Fruit fly (Drosophila melanogaster): ENCODE data around the gene CG3857.
A peak's percentile ranks its signal among the peaks of the same experiment; 100 is the strongest.

CG3857 gene

dm6 chrX:1922765-1923501 lies 16.9 kb downstream of the CG3857 start, which contains the start of the genes eIF2Bepsilon and Ocrl (continued):
- peak; percentile 50 for TF ChIP-seq Dref (GFP tag; IDR thresholded peaks at IDR 0.05)
- peak; percentile 87 for TF ChIP-seq cg (GFP tag; optimal IDR thresholded peaks at IDR 0.05)
- no peak for TF ChIP-seq H2.0 (GFP tag; IDR thresholded peaks at IDR 0.05)
- no peak for TF ChIP-seq CG11504 (tag; optimal IDR thresholded peaks at IDR 0.05)
- TF ChIP-seq gro (GFP tag; optimal IDR thresholded peaks at IDR 0.05) = peak; percentile 42
- no peak for TF ChIP-seq CG6689 (GFP tag; IDR thresholded peaks at IDR 0.05)
- TF ChIP-seq chinmo (GFP tag; IDR thresholded peaks at IDR 0.05; ENCODE audit: partially characterized antibody) = 0 out of 4 replicates have a peak, but pooled peaks have one; percentile 58
- TF ChIP-seq Stat92E (GFP tag; optimal IDR thresholded peaks at IDR 0.05) = peak in 1 of 3 experiments; percentile 6
- TF ChIP-seq NfI (GFP tag; optimal IDR thresholded peaks at IDR 0.05) = no peak
- TF ChIP-seq hb (GFP tag; IDR thresholded peaks at IDR 0.05; ENCODE audit: partially characterized antibody) = no peak
- no peak for TF ChIP-seq Drgx (GFP tag; IDR thresholded peaks at IDR 0.05)
- no peak for TF ChIP-seq Abd-B (GFP tag; optimal IDR thresholded peaks at IDR 0.05)
- TF ChIP-seq prd (optimal IDR thresholded peaks at IDR 0.05) = no peak
- no peak for TF ChIP-seq prd (GFP tag; IDR thresholded peaks at IDR 0.05)
- no peak for TF ChIP-seq Trl (optimal IDR thresholded peaks at IDR 0.05)
- TF ChIP-seq Trl (GFP tag; optimal IDR thresholded peaks at IDR 0.05) = no peak
- TF ChIP-seq dm (GFP tag; optimal IDR thresholded peaks at IDR 0.05) = peak; percentile 55
- peak; percentile 98 for TF ChIP-seq pzg (GFP tag; optimal IDR thresholded peaks at IDR 0.05)
- TF ChIP-seq toy (GFP tag; IDR thresholded peaks at IDR 0.05) = no peak
- TF ChIP-seq CG3407 (GFP tag; optimal IDR thresholded peaks at IDR 0.05) = no peak
- peak; percentile 41; the same call in 1 of the 2 replicates for TF ChIP-seq bbx (GFP tag; IDR thresholded peaks at IDR 0.05; ENCODE audit: partially characterized antibody)
- TF ChIP-seq esg (GFP tag; conservative IDR thresholded peaks at IDR 0.05) = no peak
- no peak for TF ChIP-seq az2 (GFP tag; optimal IDR thresholded peaks at IDR 0.05)
- TF ChIP-seq CG10462 (GFP tag; optimal IDR thresholded peaks at IDR 0.05) = no peak
- TF ChIP-seq HmgZ (tag; optimal IDR thresholded peaks at IDR 0.05) = peak; percentile 82
- peak; percentile 4 for TF ChIP-seq Mad (GFP tag; optimal IDR thresholded peaks at IDR 0.05)
- TF ChIP-seq Dip3 (GFP tag; optimal IDR thresholded peaks at IDR 0.05) = no peak
- peak; percentile 20 for TF ChIP-seq sens (GFP tag)
- TF ChIP-seq sr (GFP tag; IDR thresholded peaks at IDR 0.05) = peak; percentile 72; the same call in 2 of the 3 replicates
- TF ChIP-seq sens-2 (GFP tag; IDR thresholded peaks at IDR 0.05) = no peak
- no peak for TF ChIP-seq CG8359 (GFP tag; optimal IDR thresholded peaks at IDR 0.05; ENCODE audit: borderline replicate concordance)
- TF ChIP-seq pita (GFP tag; optimal IDR thresholded peaks at IDR 0.05) = peak; percentile 73
- peak; percentile 39; the same call in 1 of the 2 replicates for TF ChIP-seq vvl (GFP tag; IDR thresholded peaks at IDR 0.05)
- TF ChIP-seq sc (optimal IDR thresholded peaks at IDR 0.05) = no peak
- TF ChIP-seq sc (GFP tag; optimal IDR thresholded peaks at IDR 0.05) = no peak
- TF ChIP-seq hth (optimal IDR thresholded peaks at IDR 0.05) = no peak
- TF ChIP-seq HmgD (GFP tag; optimal IDR thresholded peaks at IDR 0.05) = peak; percentile 73
- no peak for TF ChIP-seq Atf6 (GFP tag; IDR thresholded peaks at IDR 0.05)
- TF ChIP-seq Dp (GFP tag; optimal IDR thresholded peaks at IDR 0.05) = peak; percentile 55
- TF ChIP-seq sima (GFP tag; optimal IDR thresholded peaks at IDR 0.05) = no peak
- TF ChIP-seq CG34376 (GFP tag; optimal IDR thresholded peaks at IDR 0.05) = peak; percentile 14
- TF ChIP-seq Sin3A (optimal IDR thresholded peaks at IDR 0.05) = peak; percentile 77
- TF ChIP-seq unpg (GFP tag; optimal IDR thresholded peaks at IDR 0.05) = no peak
- peak; percentile 97 for TF ChIP-seq CG9797 (GFP tag; optimal IDR thresholded peaks at IDR 0.05)
- TF ChIP-seq amos (GFP tag; IDR thresholded peaks at IDR 0.05; ENCODE audit: partially characterized antibody) = peak; percentile 46
- no peak for TF ChIP-seq Sry-β (GFP tag; optimal IDR thresholded peaks at IDR 0.05)
- peak; percentile 53 for TF ChIP-seq Fer1 (GFP tag; optimal IDR thresholded peaks at IDR 0.05)
- no peak for TF ChIP-seq Hey (tag; optimal IDR thresholded peaks at IDR 0.05)
- TF ChIP-seq phol (tag; optimal IDR thresholded peaks at IDR 0.05) = peak; percentile 49
- peak; percentile 30 for TF ChIP-seq ERR (GFP tag; optimal IDR thresholded peaks at IDR 0.05)
- TF ChIP-seq nom (GFP tag; optimal IDR thresholded peaks at IDR 0.05) = no peak

Measured in whole organism, embryonic.